Worm (Caenorhabditis elegans) whole organism, young adult: ENCODE data around the gene oac-48.

Experiments
- B0261.1 ChIP-seq: sonication (generic microtip); optimal IDR thresholded peaks from 2 replicates; lab custom pipeline; 2016; ENCODE audit warnings: mild to moderate bottlenecking, missing genetic modification characterization, moderate library complexity, missing compliant biosample characterization
- D2030.7 ChIP-seq: fragments of 200-800 bp; sonication (Bioruptor generic); IDR thresholded peaks from 2 replicates; pipeline ENCODE4 v1.3.6; 2022; ENCODE audit warnings: missing genetic modification reagents, missing genetic modification characterization, missing compliant biosample characterization
- F37B4.10 ChIP-seq: fragments of 200-800 bp; sonication (Bioruptor generic); IDR thresholded peaks from 2 replicates; pipeline ENCODE4 v1.3.6; 2022; ENCODE audit warnings: missing genetic modification characterization, missing compliant biosample characterization
- F52B5.7 ChIP-seq: sonication (generic microtip); optimal IDR thresholded peaks from 2 replicates; lab custom pipeline; 2016; ENCODE audit warnings: mild to moderate bottlenecking, missing genetic modification characterization, missing compliant biosample characterization
- K11D2.4 ChIP-seq: fragments of 200-800 bp; sonication (Bioruptor generic); IDR thresholded peaks from 2 replicates; pipeline ENCODE4 v1.3.6; 2022; ENCODE audit warnings: missing genetic modification reagents, missing genetic modification characterization, missing compliant biosample characterization
- K12H6.12 ChIP-seq: fragments of 200-800 bp; sonication (Bioruptor generic); optimal IDR thresholded peaks from 2 replicates; lab custom pipeline; 2018; ENCODE audit warnings: mild to moderate bottlenecking, missing genetic modification characterization, missing compliant biosample characterization
- Y53F4B.3 ChIP-seq: fragments of 200-800 bp; sonication (Bioruptor generic); IDR thresholded peaks from 2 replicates; pipeline ENCODE4 v1.3.6; 2022; ENCODE audit warnings: missing genetic modification reagents, missing genetic modification characterization, missing compliant biosample characterization
- Y56A3A.18 ChIP-seq: fragments of 200-800 bp; sonication (Bioruptor generic); IDR thresholded peaks from 2 replicates; pipeline ENCODE4 v1.3.6; 2022; ENCODE audit warnings: missing genetic modification reagents, missing genetic modification characterization, missing compliant biosample characterization
- Y67H2A.10 ChIP-seq: fragments of 200-800 bp; sonication (Bioruptor generic); conservative IDR thresholded peaks from 2 replicates; pipeline ENCODE4 v1.3.6; 2022; ENCODE audit warnings: missing genetic modification reagents, missing genetic modification characterization, missing compliant biosample characterization
- Y95B8A.8 ChIP-seq: fragments of 200-800 bp; sonication (Bioruptor generic); IDR thresholded peaks from 2 replicates; pipeline ENCODE4 v1.3.6; 2022; ENCODE audit warnings: missing genetic modification reagents, missing genetic modification characterization, missing compliant biosample characterization
- akir-1 ChIP-seq: fragments of 200-800 bp; sonication (Bioruptor generic); optimal IDR thresholded peaks from 2 replicates; lab custom pipeline; 2018; ENCODE audit warnings: mild to moderate bottlenecking, missing genetic modification characterization, moderate library complexity, missing compliant biosample characterization
- aptf-2 ChIP-seq: fragments of 200-800 bp; sonication (Bioruptor generic); conservative IDR thresholded peaks from 2 replicates; pipeline ENCODE4 v1.3.6; 2022; ENCODE audit warnings: missing genetic modification reagents, missing genetic modification characterization, missing compliant biosample characterization
- athp-1 ChIP-seq: sonication (generic microtip); optimal IDR thresholded peaks from 2 replicates; lab custom pipeline; 2017; ENCODE audit warnings: mild to moderate bottlenecking, missing genetic modification characterization, missing compliant biosample characterization
- attf-6 ChIP-seq: fragments of 200-800 bp; sonication (Bioruptor generic); IDR thresholded peaks from 2 replicates; pipeline ENCODE4 v1.3.6; 2022; ENCODE audit warnings: missing genetic modification reagents, missing genetic modification characterization, missing compliant biosample characterization
- ccch-3 ChIP-seq: fragments of 200-800 bp; sonication (Bioruptor generic); optimal IDR thresholded peaks from 2 replicates; lab custom pipeline; 2018; ENCODE audit warnings: mild to moderate bottlenecking, missing genetic modification characterization, missing compliant biosample characterization
- dox-1 ChIP-seq: fragments of 200-800 bp; sonication (Bioruptor generic); IDR thresholded peaks from 2 replicates; pipeline ENCODE4 v1.3.6; 2022; ENCODE audit warnings: missing genetic modification reagents, missing genetic modification characterization, missing compliant biosample characterization
- efl-1 ChIP-seq: fragments of 150-350 bp; optimal IDR thresholded peaks from 2 replicates; lab custom pipeline; 2014; ENCODE audit warnings: missing biosample characterization, missing genetic modification reagents, missing genetic modification characterization
- egl-44 ChIP-seq: fragments of 200-800 bp; sonication (Bioruptor generic); IDR thresholded peaks from 2 replicates; pipeline ENCODE4 v1.3.6; 2022; ENCODE audit warnings: missing genetic modification reagents, missing genetic modification characterization, missing compliant biosample characterization
- hmg-20 ChIP-seq: fragments of 200-800 bp; sonication (Bioruptor generic); IDR thresholded peaks from 2 replicates; pipeline ENCODE4 v1.3.6; 2022; ENCODE audit warnings: missing genetic modification reagents, missing genetic modification characterization, missing compliant biosample characterization
- lag-1 ChIP-seq: fragments of 200-800 bp; sonication (Bioruptor generic); IDR thresholded peaks from 2 replicates; pipeline ENCODE4 v1.3.6; 2022; ENCODE audit warnings: missing genetic modification reagents, missing genetic modification characterization, missing compliant biosample characterization
- let-607 ChIP-seq, 2 experiments: fragments of 200-800 bp in 1 of 2; sonication (Bioruptor generic) in 1 of 2; sonication (generic microtip) in 1 of 2; optimal IDR thresholded peaks; 2 replicates each; lab custom pipeline; 2016 to 2018; ENCODE audit warnings: mild to moderate bottlenecking in 2 of 2, missing compliant biosample characterization in 2 of 2, missing genetic modification characterization in 2 of 2, moderate library complexity in 2 of 2, missing genotype in 1 of 2
- lin-40 ChIP-seq: sonication (generic microtip); optimal IDR thresholded peaks from 2 replicates; lab custom pipeline; 2016; ENCODE audit warnings: missing genetic modification characterization, mild to moderate bottlenecking, missing compliant biosample characterization, missing genotype, missing genetic modification reagents
- lsy-27 ChIP-seq: sonication (generic microtip); optimal IDR thresholded peaks from 2 replicates; lab custom pipeline; 2017; ENCODE audit warnings: missing genetic modification characterization, mild to moderate bottlenecking, missing compliant biosample characterization, antibody characterized with exemption, missing genotype, borderline replicate concordance; ENCODE audit not compliant: insufficient read depth
- mes-4 ChIP-seq: sonication (generic microtip); optimal IDR thresholded peaks from 2 replicates; lab custom pipeline; 2016; ENCODE audit warnings: missing genotype, missing genetic modification characterization, missing compliant biosample characterization
- nfya-2 ChIP-seq: fragments of 200-800 bp; sonication (Bioruptor generic); IDR thresholded peaks from 2 replicates; pipeline ENCODE4 v1.3.6; 2022; ENCODE audit warnings: missing genetic modification reagents, missing genetic modification characterization, missing compliant biosample characterization
- nhr-179 ChIP-seq: sonication (generic microtip); optimal IDR thresholded peaks from 2 replicates; lab custom pipeline; 2016; ENCODE audit warnings: mild to moderate bottlenecking, missing genetic modification characterization, missing compliant biosample characterization
- pha-4 ChIP-seq: fragments of 150-350 bp; sonication (generic microtip); optimal IDR thresholded peaks from 2 replicates; lab custom pipeline; 2014; ENCODE audit warnings: missing biosample characterization, missing genetic modification reagents, missing genetic modification characterization
- rcor-1 ChIP-seq: fragments of 200-800 bp; sonication (Bioruptor generic); IDR thresholded peaks from 2 replicates; pipeline ENCODE4 v1.3.6; 2022; ENCODE audit warnings: missing genetic modification reagents, missing genetic modification characterization, missing compliant biosample characterization
- rec-8 ChIP-seq, 2 experiments: sonication (generic microtip); optimal IDR thresholded peaks; 2 replicates each; lab custom pipeline; 2016; ENCODE audit warnings: mild to moderate bottlenecking in 2 of 2, missing genetic modification characterization in 2 of 2, missing genetic modification reagents in 2 of 2, missing genotype in 2 of 2, missing biosample characterization in 1 of 2, missing compliant biosample characterization in 1 of 2, moderate library complexity in 1 of 2
- rpc-1 ChIP-seq, 2 experiments: fragments of 150-350 bp in 1 of 2; sonication (generic microtip) in 1 of 2; optimal IDR thresholded peaks; 2 replicates each; lab custom pipeline; 2014 to 2018; ENCODE audit warnings: missing biosample characterization in 1 of 2, missing genetic modification characterization in 1 of 2, missing genetic modification reagents in 1 of 2, missing genotype in 1 of 2
- sea-2 ChIP-seq: fragments of 200-800 bp; sonication (Bioruptor generic); IDR thresholded peaks from 2 replicates; pipeline ENCODE4 v1.3.6; 2022; ENCODE audit warnings: missing genetic modification characterization, missing compliant biosample characterization
- snpc-1.1 ChIP-seq: sonication (generic microtip); optimal IDR thresholded peaks from 2 replicates; lab custom pipeline; 2017; ENCODE audit warnings: missing genetic modification characterization, mild to moderate bottlenecking, missing compliant biosample characterization, antibody characterized with exemption, moderate library complexity, missing genotype, missing genetic modification reagents; ENCODE audit not compliant: insufficient read depth
- snpc-1.3 ChIP-seq: sonication (generic microtip); optimal IDR thresholded peaks from 2 replicates; lab custom pipeline; 2017; ENCODE audit warnings: missing genetic modification characterization, mild to moderate bottlenecking, missing compliant biosample characterization, antibody characterized with exemption, moderate library complexity, missing genotype, missing genetic modification reagents; ENCODE audit not compliant: insufficient read depth
- snpc-4 ChIP-seq, 5 experiments: fragments of 150-350 bp in 1 of 5; sonication (generic microtip) in 4 of 5; optimal IDR thresholded peaks; 2 replicates each; lab custom pipeline; 2014 to 2018; ENCODE audit warnings: missing genetic modification characterization in 5 of 5, missing biosample characterization in 3 of 5, antibody characterized with exemption in 2 of 5, mild to moderate bottlenecking in 2 of 5, missing compliant biosample characterization in 2 of 5, missing genotype in 2 of 5, moderate library complexity in 2 of 5, missing genetic modification reagents in 1 of 5
- somi-1 ChIP-seq: fragments of 200-800 bp; sonication (Bioruptor generic); optimal IDR thresholded peaks from 2 replicates; lab custom pipeline; 2018; ENCODE audit warnings: mild to moderate bottlenecking, missing genetic modification characterization, missing compliant biosample characterization
- tbx-9 ChIP-seq: sonication (generic microtip); optimal IDR thresholded peaks from 2 replicates; lab custom pipeline; 2016; ENCODE audit warnings: borderline replicate concordance, missing genetic modification characterization, inconsistent platforms, missing compliant biosample characterization
- unc-62 ChIP-seq: fragments of 150-350 bp; optimal IDR thresholded peaks from 2 replicates; lab custom pipeline; 2014; ENCODE audit warnings: missing biosample characterization, missing genetic modification reagents, missing genetic modification characterization
- xnd-1 ChIP-seq: sonication (generic microtip); optimal IDR thresholded peaks from 2 replicates; lab custom pipeline; 2016; ENCODE audit warnings: missing genotype, missing genetic modification reagents, missing genetic modification characterization, missing compliant biosample characterization
- ztf-25 ChIP-seq: fragments of 200-800 bp; sonication (Bioruptor generic); IDR thresholded peaks from 2 replicates; pipeline ENCODE4 v1.3.6; 2022; ENCODE audit warnings: missing genetic modification reagents, missing genetic modification characterization, missing compliant biosample characterization

oac-48 gene

ce11 chrIV:13716735-13717134 lies 43.1 kb downstream of the oac-48 start:
- TF ChIP-seq attf-6 (GFP tag; lab: Robert Waterston, UW) (peak; percentile 44; the same call in 1 of the 2 replicates), rpc-1 (optimal IDR thresholded peaks at IDR 0.05; lab: Kevin White, UChicago) (no peak), rpc-1 (tag; optimal IDR thresholded peaks at IDR 0.05; lab: Kevin White, UChicago) (no peak), unc-62 (GFP tag; lab: Kevin White, UChicago) (peak; percentile 94)

ce11 chrIV:13718918-13719317 lies 45.3 kb downstream of the oac-48 start:
- TF ChIP-seq unc-62 (GFP tag; lab: Kevin White, UChicago) (peak; percentile 94), lsy-27 (tag; lab: Kevin White, UChicago) (no peak)

- no peak for TF ChIP-seq athp-1
- no peak for TF ChIP-seq pha-4 (tag; lab: Kevin White, UChicago)
- TF ChIP-seq nfya-2 (GFP tag; lab: Robert Waterston, UW), result no peak
- TF ChIP-seq ccch-3 (GFP tag; lab: Kevin White, UChicago), result no peak
- TF ChIP-seq nhr-179, result no peak
- TF ChIP-seq sea-2 (GFP tag; lab: Robert Waterston, UW), result no peak
- no peak for TF ChIP-seq rec-8 (tag; optimal IDR thresholded peaks at IDR 0.05; lab: Kevin White, UChicago)
- no peak for TF ChIP-seq ztf-25 (GFP tag; lab: Robert Waterston, UW)
- TF ChIP-seq, all 124 proteins: peak for 0
These were observed 47.4 kb downstream of the oac-48 start for ce11 chrIV:13721000-13721399.

- TF ChIP-seq xnd-1 (tag; lab: Kevin White, UChicago), result no peak
- no peak for TF ChIP-seq efl-1 (GFP tag; lab: Kevin White, UChicago)
- no peak for TF ChIP-seq K12H6.12 (tag; lab: Kevin White, UChicago)
- TF ChIP-seq D2030.7, result no peak
- TF ChIP-seq snpc-1.3 (tag; lab: Kevin White, UChicago), result no peak
- TF ChIP-seq F52B5.7 (tag; lab: Kevin White, UChicago), result no peak
- TF ChIP-seq rpc-1 (optimal IDR thresholded peaks at IDR 0.05; lab: Kevin White, UChicago), result no peak
- no peak for TF ChIP-seq rpc-1 (tag; optimal IDR thresholded peaks at IDR 0.05; lab: Kevin White, UChicago)
- TF ChIP-seq mes-4 (tag; lab: Kevin White, UChicago), result no peak
- TF ChIP-seq ccch-3 (GFP tag; lab: Kevin White, UChicago), result no peak
- TF ChIP-seq snpc-4 (GFP tag; optimal IDR thresholded peaks at IDR 0.05; lab: Kevin White, UChicago), result no peak
- TF ChIP-seq snpc-4 (tag; optimal IDR thresholded peaks at IDR 0.05; lab: Kevin White, UChicago), result peak in 2 of 4 experiments; percentile 16 to 18
- peak; percentile 64 to 73 for TF ChIP-seq let-607 (tag; optimal IDR thresholded peaks at IDR 0.05; lab: Kevin White, UChicago)
- no peak for TF ChIP-seq Y67H2A.10 (GFP tag; lab: Robert Waterston, UW)
- no peak for TF ChIP-seq rec-8 (tag; optimal IDR thresholded peaks at IDR 0.05; lab: Kevin White, UChicago)
- TF ChIP-seq Y56A3A.18 (GFP tag; lab: Robert Waterston, UW), result no peak
- TF ChIP-seq snpc-1.1 (tag; lab: Kevin White, UChicago), result no peak
- no peak for TF ChIP-seq aptf-2
- no peak for TF ChIP-seq lin-40 (tag; lab: Kevin White, UChicago)
- no peak for TF ChIP-seq Y53F4B.3 (GFP tag; lab: Robert Waterston, UW)
- no peak for TF ChIP-seq F37B4.10 (GFP tag; lab: Robert Waterston, UW)
- TF ChIP-seq hmg-20 (GFP tag; lab: Robert Waterston, UW), result no peak
- no peak for TF ChIP-seq athp-1
- TF ChIP-seq Y95B8A.8 (GFP tag; lab: Robert Waterston, UW), result no peak
- TF ChIP-seq B0261.1, result no peak
- TF ChIP-seq akir-1 (GFP tag; lab: Kevin White, UChicago), result no peak
- no peak for TF ChIP-seq K11D2.4 (GFP tag; lab: Robert Waterston, UW)
- no peak for TF ChIP-seq egl-44
- no peak for TF ChIP-seq somi-1 (GFP tag; lab: Kevin White, UChicago)
- TF ChIP-seq nhr-179, result no peak
- TF ChIP-seq dox-1 (GFP tag; lab: Robert Waterston, UW), result no peak
- TF ChIP-seq lag-1 (GFP tag; lab: Robert Waterston, UW), result no peak
- TF ChIP-seq unc-62 (GFP tag; lab: Kevin White, UChicago), result no peak
- no peak for TF ChIP-seq tbx-9 (tag; lab: Kevin White, UChicago)
- no peak for TF ChIP-seq rcor-1
- no peak for TF ChIP-seq lsy-27 (tag; lab: Kevin White, UChicago)
These were observed 51.6 kb downstream of the oac-48 start for ce11 chrIV:13725201-13725600.
